Worm (Caenorhabditis elegans): Measurements from ENCODE around the gene T24H7.8.

- TF ChIP-seq ceh-82 (tag; optimal IDR thresholded peaks at IDR 0.05): no peak
- no peak for TF ChIP-seq nhr-11 (tag; optimal IDR thresholded peaks at IDR 0.05)
- TF ChIP-seq unc-39 (tag; optimal IDR thresholded peaks at IDR 0.05): no peak
- no peak for TF ChIP-seq daf-12 (tag; optimal IDR thresholded peaks at IDR 0.05)
- TF ChIP-seq mml-1 (tag; optimal IDR thresholded peaks at IDR 0.05): no peak
These were observed 46.2 kb downstream of the T24H7.8 start for ce11 chrII:6288104-6288503.

Data from whole organism, L3 larva.